Fruit fly (Drosophila melanogaster) whole organism, embryonic: ENCODE results near the gene Sytbeta.
A peak's percentile ranks its signal among the peaks of the same experiment; 100 is the strongest.

Source experiments
- ATbp ChIP-seq: fragments of 200-800 bp; sonication (Bioruptor generic); optimal IDR thresholded peaks from 2 replicates; lab custom pipeline; 2017; ENCODE audit warnings: missing biosample characterization, mild to moderate bottlenecking, missing genetic modification characterization, missing genetic modification reagents
- Asciz ChIP-seq: fragments of 200-800 bp; sonication (Bioruptor generic); optimal IDR thresholded peaks from 2 replicates; lab custom pipeline; 2017; ENCODE audit warnings: missing biosample characterization, mild to moderate bottlenecking, missing genetic modification characterization, missing genetic modification reagents
- Atf6 ChIP-seq: fragments of 200-800 bp; sonication (Bioruptor generic); IDR thresholded peaks from 2 replicates; pipeline ENCODE4 v1.3.6; 2022; ENCODE audit warnings: missing biosample characterization, missing genetic modification characterization
- B-H1 ChIP-seq: fragments of 200-800 bp; sonication (Bioruptor generic); IDR thresholded peaks from 3 replicates; pipeline ENCODE4 v1.3.6; 2022; ENCODE audit warnings: missing biosample characterization, missing genetic modification characterization
- CG10321 ChIP-seq: fragments of 200-800 bp; sonication (Bioruptor generic); IDR thresholded peaks from 2 replicates; pipeline ENCODE4 v1.3.6; 2022; ENCODE audit warnings: missing biosample characterization, missing genetic modification characterization
- CG10462 ChIP-seq: fragments of 200-800 bp; sonication (Bioruptor generic); optimal IDR thresholded peaks from 2 replicates; lab custom pipeline; 2016; ENCODE audit warnings: missing biosample characterization, missing genetic modification characterization
- CG10543 ChIP-seq: fragments of 200-800 bp; sonication (Bioruptor generic); optimal IDR thresholded peaks from 3 replicates; lab custom pipeline; 2017; ENCODE audit warnings: missing biosample characterization, mild to moderate bottlenecking, missing genetic modification characterization, moderate library complexity
- CG11085 ChIP-seq: fragments of 200-800 bp; sonication (Bioruptor generic); IDR thresholded peaks from 2 replicates; pipeline ENCODE4 v1.3.6; 2022; ENCODE audit warnings: missing biosample characterization, missing genetic modification characterization
- CG11093 ChIP-seq: fragments of 200-800 bp; sonication (Bioruptor generic); IDR thresholded peaks from 3 replicates; pipeline ENCODE4 v1.3.6; 2022; ENCODE audit warnings: missing biosample characterization, missing genetic modification characterization
- CG12104 ChIP-seq: fragments of 200-800 bp; sonication (Bioruptor generic); optimal IDR thresholded peaks from 3 replicates; lab custom pipeline; 2016; ENCODE audit warnings: missing biosample characterization, missing genetic modification characterization
- CG1529 ChIP-seq: fragments of 200-800 bp; sonication (Bioruptor generic); optimal IDR thresholded peaks from 3 replicates; lab custom pipeline; 2018; ENCODE audit warnings: missing biosample characterization, missing genetic modification characterization
- CG16813 ChIP-seq: fragments of 200-800 bp; sonication (Bioruptor generic); IDR thresholded peaks from 3 replicates; pipeline ENCODE4 v1.3.6; 2022; ENCODE audit warnings: missing biosample characterization, missing genetic modification characterization; ENCODE audit not compliant: partially characterized antibody
- CG17361 ChIP-seq: fragments of 200-800 bp; sonication (Bioruptor generic); IDR thresholded peaks from 3 replicates; pipeline ENCODE4 v1.3.6; 2022; ENCODE audit warnings: missing biosample characterization, missing genetic modification characterization
- CG2116 ChIP-seq: fragments of 200-800 bp; sonication (Bioruptor generic); optimal IDR thresholded peaks from 3 replicates; lab custom pipeline; 2018; ENCODE audit warnings: missing biosample characterization, mild to moderate bottlenecking, missing genetic modification characterization
- CG32772 ChIP-seq: fragments of 200-800 bp; sonication (Bioruptor generic); IDR thresholded peaks from 2 replicates; pipeline ENCODE4 v1.3.6; 2022; ENCODE audit warnings: missing biosample characterization, missing genetic modification characterization
- CG5180 ChIP-seq: fragments of 200-800 bp; sonication (Bioruptor generic); optimal IDR thresholded peaks from 3 replicates; lab custom pipeline; 2017; ENCODE audit warnings: missing biosample characterization, missing genetic modification characterization, mild to moderate bottlenecking, moderate library complexity, missing genetic modification reagents
- CG5953 ChIP-seq: fragments of 200-800 bp; sonication (Bioruptor generic); IDR thresholded peaks from 2 replicates; pipeline ENCODE4 v1.3.6; 2022; ENCODE audit warnings: missing biosample characterization, missing genetic modification characterization
- CG7839 ChIP-seq: fragments of 200-800 bp; sonication (Bioruptor generic); optimal IDR thresholded peaks from 3 replicates; lab custom pipeline; 2018; ENCODE audit warnings: missing biosample characterization, mild to moderate bottlenecking, missing genetic modification characterization, moderate library complexity
- Dad ChIP-seq: fragments of 200-800 bp; sonication (Bioruptor generic); optimal IDR thresholded peaks from 3 replicates; lab custom pipeline; 2016; ENCODE audit warnings: missing biosample characterization, missing genetic modification characterization
- Dip2 ChIP-seq: fragments of 200-800 bp; sonication (Bioruptor generic); IDR thresholded peaks from 2 replicates; pipeline ENCODE4 v1.3.6; 2022; ENCODE audit warnings: missing biosample characterization, missing genetic modification characterization
- Lim3 ChIP-seq: fragments of 200-800 bp; sonication (Bioruptor generic); IDR thresholded peaks from 2 replicates; pipeline ENCODE4 v1.3.6; 2022; ENCODE audit warnings: missing biosample characterization, missing genetic modification characterization
- Nf-YB ChIP-seq: fragments of 200-800 bp; sonication (Bioruptor generic); optimal IDR thresholded peaks from 3 replicates; lab custom pipeline; 2019; ENCODE audit warnings: missing biosample characterization, mild to moderate bottlenecking, missing genetic modification characterization, moderate library complexity
- Oaz ChIP-seq: fragments of 200-800 bp; sonication (Bioruptor generic); IDR thresholded peaks from 2 replicates; pipeline ENCODE4 v1.3.6; 2022; ENCODE audit warnings: missing biosample characterization, missing genetic modification characterization
- Opbp ChIP-seq: fragments of 200-800 bp; sonication (Bioruptor generic); IDR thresholded peaks from 3 replicates; pipeline ENCODE4 v1.3.6; 2022; ENCODE audit warnings: missing biosample characterization, missing genetic modification characterization; ENCODE audit not compliant: partially characterized antibody
- Scr ChIP-seq: fragments of 200-800 bp; sonication (Bioruptor generic); IDR thresholded peaks from 2 replicates; pipeline ENCODE4 v1.3.6; 2022; ENCODE audit warnings: missing biosample characterization, missing genetic modification characterization; ENCODE audit not compliant: partially characterized antibody
- Sox102F ChIP-seq: fragments of 200-800 bp; sonication (Bioruptor generic); optimal IDR thresholded peaks from 2 replicates; lab custom pipeline; 2018; ENCODE audit warnings: missing biosample characterization, mild to moderate bottlenecking, missing genetic modification characterization, moderate library complexity
- bigmax ChIP-seq: fragments of 200-800 bp; sonication (Bioruptor generic); optimal IDR thresholded peaks from 2 replicates; lab custom pipeline; 2018; ENCODE audit warnings: missing biosample characterization, mild to moderate bottlenecking, missing genetic modification characterization
- crol ChIP-seq: fragments of 200-800 bp; sonication (Bioruptor generic); IDR thresholded peaks from 2 replicates; pipeline ENCODE4 v1.3.6; 2022; ENCODE audit warnings: missing biosample characterization, missing genetic modification characterization
- emc ChIP-seq: fragments of 200-800 bp; sonication (Bioruptor generic); optimal IDR thresholded peaks from 2 replicates; lab custom pipeline; 2016; ENCODE audit warnings: missing biosample characterization, missing genetic modification characterization
- esg ChIP-seq: fragments of 200-800 bp; sonication (Bioruptor generic); conservative IDR thresholded peaks from 2 replicates; pipeline ENCODE4 v1.3.6; 2022; ENCODE audit warnings: missing biosample characterization, missing genetic modification characterization
- fu2 ChIP-seq: fragments of 200-800 bp; sonication (Bioruptor generic); optimal IDR thresholded peaks from 2 replicates; lab custom pipeline; 2016; ENCODE audit warnings: missing biosample characterization, missing genetic modification characterization
- gsb ChIP-seq: fragments of 200-800 bp; sonication (Bioruptor generic); IDR thresholded peaks from 2 replicates; pipeline ENCODE4 v1.3.6; 2022; ENCODE audit warnings: missing biosample characterization, missing genetic modification characterization
- hkb ChIP-seq, 2 experiments: fragments of 200-800 bp in 1 of 2; fragments of >200 bp in 1 of 2; sonication (Bioruptor generic) in 1 of 2; IDR thresholded peaks in 1 of 2; optimal IDR thresholded peaks in 1 of 2; 2 replicates each; pipeline versions ENCODE4 v1.3.6 to Lab custom; 2017 to 2022; ENCODE audit warnings: missing biosample characterization in 1 of 2, missing genetic modification characterization in 1 of 2
- jing ChIP-seq: fragments of 200-800 bp; sonication (Bioruptor generic); optimal IDR thresholded peaks from 2 replicates; lab custom pipeline; 2018; ENCODE audit warnings: missing biosample characterization, mild to moderate bottlenecking, missing genetic modification characterization
- kay ChIP-seq: fragments of 200-800 bp; sonication (Bioruptor generic); optimal IDR thresholded peaks from 2 replicates; lab custom pipeline; 2016; ENCODE audit warnings: missing biosample characterization, missing genetic modification characterization
- lmd ChIP-seq: fragments of 200-800 bp; sonication (Bioruptor generic); IDR thresholded peaks from 2 replicates; pipeline ENCODE4 v1.3.6; 2022; ENCODE audit warnings: missing biosample characterization, missing genetic modification characterization
- luna ChIP-seq: fragments of 200-800 bp; sonication (Bioruptor generic); optimal IDR thresholded peaks from 2 replicates; lab custom pipeline; 2016; ENCODE audit warnings: missing biosample characterization, missing genetic modification characterization
- mirr ChIP-seq: fragments of 200-800 bp; sonication (Bioruptor generic); optimal IDR thresholded peaks from 3 replicates; lab custom pipeline; 2018; ENCODE audit warnings: missing biosample characterization, mild to moderate bottlenecking, missing genetic modification characterization
- peb ChIP-seq: fragments of 200-800 bp; sonication (Bioruptor generic); IDR thresholded peaks from 2 replicates; pipeline ENCODE4 v1.3.6; 2022; ENCODE audit warnings: missing biosample characterization, missing genetic modification characterization
- psq ChIP-seq: fragments of 200-800 bp; sonication (Bioruptor generic); optimal IDR thresholded peaks from 2 replicates; lab custom pipeline; 2017; ENCODE audit warnings: missing biosample characterization, missing genetic modification characterization
- sd ChIP-seq: fragments of 200-800 bp; sonication (Bioruptor generic); optimal IDR thresholded peaks from 3 replicates; lab custom pipeline; 2018; ENCODE audit warnings: missing biosample characterization, mild to moderate bottlenecking, missing genetic modification characterization, moderate library complexity
- sens ChIP-seq: fragments of 200-800 bp; sonication (Bioruptor generic); peaks from one replicate; lab custom pipeline; 2016; ENCODE audit warnings: missing biosample characterization, missing genetic modification characterization
- slou ChIP-seq: fragments of 200-800 bp; sonication (Bioruptor generic); optimal IDR thresholded peaks from 3 replicates; lab custom pipeline; 2016; ENCODE audit warnings: missing biosample characterization, missing genetic modification characterization
- sna ChIP-seq: fragments of 200-800 bp; sonication (Bioruptor generic); IDR thresholded peaks from 2 replicates; pipeline ENCODE4 v1.3.6; 2022; ENCODE audit warnings: missing biosample characterization, missing genetic modification characterization; ENCODE audit not compliant: partially characterized antibody
- ssp ChIP-seq: fragments of 200-800 bp; sonication (Bioruptor generic); IDR thresholded peaks from 2 replicates; pipeline ENCODE4 v1.3.6; 2022; ENCODE audit warnings: missing biosample characterization, missing genetic modification characterization
- tgo ChIP-seq: fragments of 200-800 bp; sonication (Bioruptor generic); IDR thresholded peaks from 3 replicates; pipeline ENCODE4 v1.3.6; 2022; ENCODE audit warnings: missing biosample characterization, missing genetic modification characterization
- tin ChIP-seq: fragments of 200-800 bp; sonication (Bioruptor generic); optimal IDR thresholded peaks from 3 replicates; lab custom pipeline; 2016; ENCODE audit warnings: missing biosample characterization, missing genetic modification characterization
- unc-4 ChIP-seq: fragments of 200-800 bp; sonication (Bioruptor generic); IDR thresholded peaks from 2 replicates; pipeline ENCODE4 v1.3.6; 2022; ENCODE audit warnings: missing biosample characterization, missing genetic modification characterization; ENCODE audit not compliant: partially characterized antibody
- vfl ChIP-seq: fragments of 200-800 bp; sonication (Bioruptor generic); optimal IDR thresholded peaks from 2 replicates; lab custom pipeline; 2016; ENCODE audit warnings: missing biosample characterization, missing genetic modification characterization

Sytbeta gene

dm6 chr3L:15011638-15012335 is 53.0 kb downstream of the Sytbeta start (continued):
- TF ChIP-seq CG7839 (tag; lab: Kevin White, UChicago) (peak; percentile 88), Oaz (peak; percentile 37; the same call in 1 of the 2 replicates), mirr (GFP tag; lab: Kevin White, UChicago) (peak; percentile 5), Opbp (GFP tag; lab: Robert Waterston, UW) (no peak), peb (GFP tag; lab: Robert Waterston, UW) (0 out of 2 replicates have a peak, but pooled peaks have one; percentile 49), CG16813 (no peak), lmd (GFP tag; lab: Robert Waterston, UW) (peak; percentile 71), jing (GFP tag; lab: Kevin White, UChicago) (peak; percentile 40), esg (GFP tag; lab: Robert Waterston, UW) (peak; percentile 66), tgo (peak; percentile 82), ATbp (GFP tag; lab: Kevin White, UChicago) (peak; percentile 72), CG5180 (peak; percentile 55), CG17361 (GFP tag; lab: Robert Waterston, UW) (peak; percentile 84), CG1529 (GFP tag; lab: Kevin White, UChicago) (peak; percentile 53), Lim3 (GFP tag; lab: Robert Waterston, UW) (0 out of 2 replicates have a peak, but pooled peaks have one; percentile 63), Asciz (peak; percentile 78), crol (GFP tag; lab: Robert Waterston, UW) (no peak), Atf6 (GFP tag; lab: Robert Waterston, UW) (peak; percentile 74), CG11093 (GFP tag; lab: Robert Waterston, UW) (0 out of 3 replicates have a peak, but pooled peaks have one; percentile 36), vfl (GFP tag; lab: Kevin White, UChicago) (peak; percentile 9), psq (peak; percentile 39), Nf-YB (peak; percentile 55), ssp (GFP tag; lab: Robert Waterston, UW) (peak; percentile 45; the same call in 1 of the 2 replicates), unc-4 (no peak), Dad (GFP tag; lab: Kevin White, UChicago) (no peak), Sox102F (peak; percentile 86), emc (GFP tag; lab: Kevin White, UChicago) (no peak), CG10543 (GFP tag; lab: Kevin White, UChicago) (peak; percentile 7), B-H1 (GFP tag; lab: Robert Waterston, UW) (peak; percentile 49), CG10321 (GFP tag; lab: Robert Waterston, UW) (no peak), hkb (optimal IDR thresholded peaks at IDR 0.05; lab: Kevin White, UChicago) (no peak), hkb (GFP tag; IDR thresholded peaks at IDR 0.05; lab: Robert Waterston, UW) (peak; percentile 86), kay (GFP tag; lab: Kevin White, UChicago) (peak; percentile 47), slou (GFP tag; lab: Kevin White, UChicago) (peak; percentile 25), Dip2 (GFP tag; lab: Robert Waterston, UW) (no peak), tin (GFP tag; lab: Kevin White, UChicago) (peak; percentile 65), sna (GFP tag; lab: Robert Waterston, UW) (no peak), gsb (GFP tag; lab: Robert Waterston, UW) (peak; percentile 29; the same call in 1 of the 2 replicates), CG32772 (peak; percentile 64), Scr (GFP tag; lab: Robert Waterston, UW) (no peak), CG12104 (GFP tag; lab: Kevin White, UChicago) (peak; percentile 55), fu2 (no peak), CG11085 (GFP tag; lab: Robert Waterston, UW) (0 out of 2 replicates have a peak, but pooled peaks have one; percentile 33), CG5953 (GFP tag; lab: Robert Waterston, UW) (0 out of 2 replicates have a peak, but pooled peaks have one; percentile 50), luna (GFP tag; lab: Kevin White, UChicago) (no peak), sd (tag; lab: Kevin White, UChicago) (peak; percentile 39), sens (GFP tag; lab: Kevin White, UChicago) (peak; percentile 90), bigmax (GFP tag; lab: Kevin White, UChicago) (no peak), CG2116 (GFP tag; lab: Kevin White, UChicago) (peak; percentile 18), CG10462 (GFP tag; lab: Kevin White, UChicago) (no peak)
